Fruit fly (Drosophila melanogaster): Measurements from ENCODE around the gene Sec15.

DNA sequence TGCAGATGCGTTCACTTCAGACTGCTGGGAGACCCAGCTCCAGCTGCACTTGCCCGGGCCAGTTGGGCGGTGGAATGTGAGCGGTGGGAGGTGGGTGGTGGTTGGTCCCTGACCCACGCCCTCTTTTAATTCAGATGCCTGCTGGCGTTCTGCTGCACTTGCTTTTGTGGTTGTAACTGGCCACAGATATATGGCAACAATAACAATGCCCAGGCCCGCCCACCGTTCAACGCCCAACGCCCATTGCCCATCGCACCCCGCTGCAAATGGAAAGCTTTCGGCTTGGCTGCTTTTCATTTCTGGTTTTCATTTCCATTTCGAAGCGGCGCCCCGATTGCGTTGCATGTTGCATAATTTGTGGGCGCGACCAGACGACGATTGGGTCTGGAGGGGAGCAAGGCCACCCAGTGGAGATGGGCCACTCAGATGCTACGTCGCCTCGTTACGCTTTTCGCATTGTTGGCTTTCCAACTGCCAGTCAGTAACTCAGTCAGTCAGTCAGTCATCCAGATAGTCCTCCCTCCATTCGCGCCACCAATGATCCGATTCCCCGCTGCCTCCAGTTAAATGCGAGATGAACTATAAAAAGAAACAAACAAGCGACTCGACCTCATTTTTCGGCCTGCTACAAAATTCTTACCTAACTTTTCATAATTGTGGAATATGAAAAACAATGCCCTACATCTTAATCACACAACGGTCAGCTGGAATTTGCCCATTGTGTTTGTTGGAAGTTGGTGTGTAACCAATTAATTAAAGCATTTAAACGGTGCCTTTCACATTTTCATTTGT is 17.3 kb downstream of the Sec15 start:
- TF ChIP-seq CG8478 (optimal IDR thresholded peaks at IDR 0.05), result no peak
- TF ChIP-seq CTCF (optimal IDR thresholded peaks at IDR 0.05), result no peak
